Worm (Caenorhabditis elegans) whole organism, late embryonic: ENCODE measurements around the gene prp-3.

Experiments used
- C08G9.2 ChIP-seq: sonication (generic microtip); optimal IDR thresholded peaks from 2 replicates; lab custom pipeline; 2016; ENCODE audit warnings: mild to moderate bottlenecking, missing genetic modification characterization, moderate library complexity, missing compliant biosample characterization
- C38D4.7 ChIP-seq: fragments of 200-800 bp; sonication (Bioruptor generic); optimal IDR thresholded peaks from 2 replicates; lab custom pipeline; 2018; ENCODE audit warnings: mild to moderate bottlenecking, missing genetic modification characterization, moderate library complexity, missing compliant biosample characterization
- F13H6.1 ChIP-seq: sonication (generic microtip); optimal IDR thresholded peaks from 2 replicates; lab custom pipeline; 2016; ENCODE audit warnings: missing genetic modification characterization, missing compliant biosample characterization
- K02D7.2 ChIP-seq: sonication (generic microtip); optimal IDR thresholded peaks from 2 replicates; lab custom pipeline; 2017; ENCODE audit warnings: mild to moderate bottlenecking, missing genetic modification characterization, missing compliant biosample characterization
- K09A11.1 ChIP-seq: sonication (generic microtip); optimal IDR thresholded peaks from 2 replicates; lab custom pipeline; 2017; ENCODE audit warnings: antibody characterized with exemption, mild to moderate bottlenecking, missing genetic modification characterization, missing compliant biosample characterization; ENCODE audit not compliant: insufficient read depth
- ahr-1 ChIP-seq: sonication (generic microtip); optimal IDR thresholded peaks from 2 replicates; lab custom pipeline; 2016; ENCODE audit warnings: missing genetic modification characterization, missing compliant biosample characterization
- ama-1 ChIP-seq: fragments of 150-350 bp; optimal IDR thresholded peaks from 2 replicates; lab custom pipeline; 2014
- ceh-14 ChIP-seq: sonication (generic microtip); optimal IDR thresholded peaks from 2 replicates; lab custom pipeline; 2016; ENCODE audit warnings: missing genotype, missing genetic modification characterization, missing compliant biosample characterization
- ceh-18 ChIP-seq: sonication (generic microtip); optimal IDR thresholded peaks from 2 replicates; lab custom pipeline; 2016; ENCODE audit warnings: missing genetic modification characterization, missing compliant biosample characterization
- ceh-22 ChIP-seq: sonication (generic microtip); optimal IDR thresholded peaks from 2 replicates; lab custom pipeline; 2017; ENCODE audit warnings: missing biosample characterization, missing genetic modification characterization
- ceh-24 ChIP-seq: sonication (generic microtip); optimal IDR thresholded peaks from 2 replicates; lab custom pipeline; 2016; ENCODE audit warnings: mild to moderate bottlenecking, missing genetic modification characterization, missing compliant biosample characterization
- ceh-30 ChIP-seq: fragments of 150-350 bp; optimal IDR thresholded peaks from 2 replicates; lab custom pipeline; 2014; ENCODE audit warnings: missing biosample characterization, missing genetic modification characterization
- ceh-31 ChIP-seq: sonication (generic microtip); optimal IDR thresholded peaks from 2 replicates; lab custom pipeline; 2016; ENCODE audit warnings: missing genetic modification characterization, missing compliant biosample characterization
- ceh-34 ChIP-seq: sonication (generic microtip); optimal IDR thresholded peaks from 2 replicates; lab custom pipeline; 2016; ENCODE audit warnings: mild to moderate bottlenecking, missing genetic modification characterization, missing compliant biosample characterization
- ceh-6 ChIP-seq: fragments of 200-800 bp; sonication (Bioruptor generic); optimal IDR thresholded peaks from 2 replicates; lab custom pipeline; 2018; ENCODE audit warnings: mild to moderate bottlenecking, missing genetic modification characterization, missing compliant biosample characterization
- ceh-9 ChIP-seq: sonication (generic microtip); optimal IDR thresholded peaks from 2 replicates; lab custom pipeline; 2016; ENCODE audit warnings: mild to moderate bottlenecking, missing genetic modification characterization, inconsistent platforms, missing compliant biosample characterization
- che-1 ChIP-seq: sonication (generic microtip); optimal IDR thresholded peaks from 2 replicates; lab custom pipeline; 2016; ENCODE audit warnings: mild to moderate bottlenecking, missing genetic modification characterization, missing compliant biosample characterization
- dmd-4 ChIP-seq: sonication (generic microtip); optimal IDR thresholded peaks from 2 replicates; lab custom pipeline; 2016; ENCODE audit warnings: borderline replicate concordance, missing genetic modification characterization, missing compliant biosample characterization
- dve-1 ChIP-seq: sonication (generic microtip); optimal IDR thresholded peaks from 2 replicates; lab custom pipeline; 2017; ENCODE audit warnings: antibody characterized with exemption, mild to moderate bottlenecking, missing genetic modification characterization, missing compliant biosample characterization
- elt-2 ChIP-seq: sonication (generic microtip); optimal IDR thresholded peaks from 2 replicates; lab custom pipeline; 2016; ENCODE audit warnings: missing genetic modification reagents, missing genetic modification characterization, missing compliant biosample characterization
- eyg-1 ChIP-seq: sonication (generic microtip); optimal IDR thresholded peaks from 2 replicates; lab custom pipeline; 2016; ENCODE audit warnings: missing genotype, missing genetic modification characterization, missing compliant biosample characterization
- fax-1 ChIP-seq: sonication (generic microtip); optimal IDR thresholded peaks from 2 replicates; lab custom pipeline; 2016; ENCODE audit warnings: missing genotype, missing genetic modification characterization, missing compliant biosample characterization
- fkh-10 ChIP-seq: fragments of 150-350 bp; optimal IDR thresholded peaks from 2 replicates; lab custom pipeline; 2014; ENCODE audit warnings: missing biosample characterization, missing genetic modification reagents, missing genetic modification characterization
- fkh-6 ChIP-seq: sonication (generic microtip); optimal IDR thresholded peaks from 2 replicates; lab custom pipeline; 2016; ENCODE audit warnings: missing genetic modification characterization, missing compliant biosample characterization
- gmeb-2 ChIP-seq: sonication (generic microtip); optimal IDR thresholded peaks from 2 replicates; lab custom pipeline; 2016; ENCODE audit warnings: missing genetic modification characterization, inconsistent platforms, missing compliant biosample characterization
- hlh-15 ChIP-seq: sonication (generic microtip); optimal IDR thresholded peaks from 2 replicates; lab custom pipeline; 2016; ENCODE audit warnings: missing genetic modification characterization, missing compliant biosample characterization
- hlh-30 ChIP-seq: sonication (generic microtip); optimal IDR thresholded peaks from 2 replicates; lab custom pipeline; 2017; ENCODE audit warnings: antibody characterized with exemption, missing genetic modification characterization, missing compliant biosample characterization; ENCODE audit not compliant: insufficient read depth
- hlh-6 ChIP-seq: sonication (generic microtip); optimal IDR thresholded peaks from 2 replicates; lab custom pipeline; 2016; ENCODE audit warnings: missing genotype, missing genetic modification characterization, missing compliant biosample characterization
- lim-6 ChIP-seq: sonication (generic microtip); optimal IDR thresholded peaks from 2 replicates; lab custom pipeline; 2016; ENCODE audit warnings: missing genetic modification characterization, missing compliant biosample characterization
- lin-11 ChIP-seq: fragments of 200-800 bp; sonication (Bioruptor generic); optimal IDR thresholded peaks from 2 replicates; lab custom pipeline; 2018; ENCODE audit warnings: mild to moderate bottlenecking, missing genetic modification characterization, missing compliant biosample characterization
- mec-3 ChIP-seq: sonication (generic microtip); optimal IDR thresholded peaks from 2 replicates; lab custom pipeline; 2016; ENCODE audit warnings: borderline replicate concordance, missing genetic modification characterization, missing compliant biosample characterization
- nhr-11 ChIP-seq: fragments of 150-350 bp; optimal IDR thresholded peaks from 2 replicates; lab custom pipeline; 2014; ENCODE audit warnings: missing biosample characterization, missing genetic modification characterization
- odd-2 ChIP-seq: sonication (generic microtip); optimal IDR thresholded peaks from 2 replicates; lab custom pipeline; 2017; ENCODE audit warnings: antibody characterized with exemption, mild to moderate bottlenecking, missing genetic modification characterization, missing compliant biosample characterization
- pha-2 ChIP-seq: sonication (generic microtip); optimal IDR thresholded peaks from 2 replicates; lab custom pipeline; 2017; ENCODE audit warnings: mild to moderate bottlenecking, missing genetic modification characterization, missing compliant biosample characterization
- pros-1 ChIP-seq: fragments of 150-350 bp; optimal IDR thresholded peaks from 2 replicates; lab custom pipeline; 2014; ENCODE audit warnings: missing biosample characterization, missing genetic modification reagents, missing genetic modification characterization
- ref-2 ChIP-seq: sonication (generic microtip); optimal IDR thresholded peaks from 2 replicates; lab custom pipeline; 2016; ENCODE audit warnings: missing genetic modification characterization, missing compliant biosample characterization
- rnt-1 ChIP-seq: sonication (generic microtip); optimal IDR thresholded peaks from 2 replicates; lab custom pipeline; 2016; ENCODE audit warnings: missing genetic modification characterization, missing compliant biosample characterization
- sox-2 ChIP-seq: fragments of 200-800 bp; sonication (Bioruptor generic); IDR thresholded peaks from 2 replicates; pipeline ENCODE4 v1.3.6; 2022; ENCODE audit warnings: missing genetic modification reagents, missing genetic modification characterization, missing compliant biosample characterization
- sox-4 ChIP-seq: sonication (generic microtip); optimal IDR thresholded peaks from 2 replicates; lab custom pipeline; 2017; ENCODE audit warnings: mild to moderate bottlenecking, missing genetic modification characterization, inconsistent platforms, missing compliant biosample characterization
- tbx-2 ChIP-seq: sonication (generic microtip); optimal IDR thresholded peaks from 2 replicates; lab custom pipeline; 2016; ENCODE audit warnings: missing genetic modification characterization, missing compliant biosample characterization
- tbx-7 ChIP-seq: sonication (generic microtip); optimal IDR thresholded peaks from 2 replicates; lab custom pipeline; 2016; ENCODE audit warnings: missing genotype, missing genetic modification characterization, missing compliant biosample characterization
- ttx-3 ChIP-seq: sonication (generic microtip); optimal IDR thresholded peaks from 2 replicates; lab custom pipeline; 2016; ENCODE audit warnings: missing genetic modification reagents, missing genetic modification characterization, missing compliant biosample characterization
- unc-3 ChIP-seq, 2 experiments: fragments of 200-800 bp in 1 of 2; sonication (Bioruptor generic) in 1 of 2; sonication (generic microtip) in 1 of 2; conservative IDR thresholded peaks in 1 of 2; optimal IDR thresholded peaks in 1 of 2; 2 replicates each; pipeline versions ENCODE4 v1.3.6 to Lab custom; 2016 to 2022; ENCODE audit warnings: missing compliant biosample characterization in 2 of 2, missing genetic modification characterization in 2 of 2, missing genetic modification reagents in 1 of 2
- unc-42 ChIP-seq: sonication (generic microtip); optimal IDR thresholded peaks from 2 replicates; lab custom pipeline; 2016; ENCODE audit warnings: missing genotype, missing genetic modification characterization, missing compliant biosample characterization
- unc-55 ChIP-seq: sonication (generic microtip); optimal IDR thresholded peaks from 2 replicates; lab custom pipeline; 2017; ENCODE audit warnings: missing biosample characterization, missing genetic modification reagents, missing genetic modification characterization
- zip-5 ChIP-seq: sonication (generic microtip); optimal IDR thresholded peaks from 2 replicates; lab custom pipeline; 2016; ENCODE audit warnings: missing genetic modification characterization, missing compliant biosample characterization
- ztf-16 ChIP-seq: sonication (generic microtip); optimal IDR thresholded peaks from 2 replicates; lab custom pipeline; 2017; ENCODE audit warnings: missing genetic modification characterization, missing compliant biosample characterization

The prp-3 gene

ce11 chrIII:10421680-10422079, 6.1 kb downstream of the prp-3 start:
- TF ChIP-seq hlh-15 (tag; lab: Kevin White, UChicago): no peak
- TF ChIP-seq lin-11 (tag; lab: Kevin White, UChicago): no peak
- no peak for TF ChIP-seq sox-2 (GFP tag; lab: Robert Waterston, UW)
- no peak for TF ChIP-seq C08G9.2 (tag; lab: Kevin White, UChicago)
- TF ChIP-seq dve-1 (tag; lab: Kevin White, UChicago): no peak
- TF ChIP-seq ztf-16: no peak
- TF ChIP-seq ama-1 (lab: Kevin White, UChicago): no peak
- TF ChIP-seq K02D7.2: no peak
- no peak for TF ChIP-seq eyg-1 (tag; lab: Kevin White, UChicago)
- TF ChIP-seq tbx-2: no peak
- TF ChIP-seq nhr-11 (tag; lab: Kevin White, UChicago): no peak
- TF ChIP-seq tbx-7 (tag; lab: Kevin White, UChicago): no peak
- no peak for TF ChIP-seq gmeb-2 (tag; lab: Kevin White, UChicago)
- no peak for TF ChIP-seq fax-1 (tag; lab: Kevin White, UChicago)
- no peak for TF ChIP-seq ahr-1 (tag; lab: Kevin White, UChicago)
- no peak for TF ChIP-seq K09A11.1 (tag; lab: Kevin White, UChicago)
- no peak for TF ChIP-seq unc-42 (tag; lab: Kevin White, UChicago)
- TF ChIP-seq, all 69 proteins: peak for 0

DNA sequence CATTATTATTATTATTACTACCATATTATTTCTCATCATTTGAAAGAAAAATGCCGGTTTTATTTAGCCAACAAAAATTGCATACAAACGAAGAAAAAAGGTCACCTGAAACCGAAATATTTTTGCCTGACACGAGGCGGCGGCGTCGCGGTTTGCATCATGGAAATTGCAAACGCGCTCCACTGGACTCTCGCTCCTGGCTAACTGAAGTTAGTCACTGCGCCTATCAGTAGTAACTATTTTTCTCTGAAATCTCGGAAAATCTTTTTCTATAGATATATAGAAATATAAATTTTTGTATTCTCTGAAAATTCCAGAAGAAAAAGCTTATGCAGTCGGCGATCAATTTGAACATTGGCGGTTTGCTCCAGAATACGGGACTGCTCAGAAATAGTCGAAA, 12.0 kb downstream of the prp-3 start, which contains the start of gene ymel-1:
ymel-1 (plus strand) TSS at position 318 of the 400 bp plus-strand sequence.
- TF ChIP-seq tbx-2: no peak
- no peak for TF ChIP-seq pha-2
- TF ChIP-seq elt-2: peak; percentile 34
- peak; percentile 49 for TF ChIP-seq ama-1 (lab: Kevin White, UChicago)

- TF ChIP-seq rnt-1 (tag; lab: Kevin White, UChicago) (peak; percentile 26), fkh-10 (GFP tag; lab: Kevin White, UChicago) (no peak), lim-6 (tag; lab: Kevin White, UChicago) (no peak), gmeb-2 (tag; lab: Kevin White, UChicago) (no peak), ceh-31 (tag; lab: Kevin White, UChicago) (peak; percentile 66), che-1 (tag; lab: Kevin White, UChicago) (no peak), dmd-4 (tag; lab: Kevin White, UChicago) (no peak), ceh-24 (tag; lab: Kevin White, UChicago) (no peak), hlh-6 (tag; lab: Kevin White, UChicago) (no peak), fkh-6 (tag; lab: Kevin White, UChicago) (no peak), ceh-14 (tag; lab: Kevin White, UChicago) (no peak), nhr-11 (tag; lab: Kevin White, UChicago) (no peak), ceh-22 (tag; lab: Kevin White, UChicago) (no peak), tbx-2 (peak; percentile 57), F13H6.1 (tag; lab: Kevin White, UChicago) (no peak), ceh-34 (tag; lab: Kevin White, UChicago) (peak; percentile 45), ceh-18 (peak; percentile 68), C08G9.2 (tag; lab: Kevin White, UChicago) (no peak), ttx-3 (tag; lab: Kevin White, UChicago) (no peak), ahr-1 (tag; lab: Kevin White, UChicago) (no peak), unc-55 (peak; percentile 55), tbx-7 (tag; lab: Kevin White, UChicago) (no peak), ceh-30 (peak; percentile 17), unc-3 (GFP tag; conservative IDR thresholded peaks at IDR 0.05; lab: Robert Waterston, UW) (no peak), unc-3 (tag; optimal IDR thresholded peaks at IDR 0.05; lab: Kevin White, UChicago) (no peak), C38D4.7 (GFP tag; lab: Kevin White, UChicago) (no peak), ceh-6 (GFP tag; lab: Kevin White, UChicago) (no peak), ceh-9 (no peak), ref-2 (tag; lab: Kevin White, UChicago) (no peak), eyg-1 (tag; lab: Kevin White, UChicago) (no peak), mec-3 (tag; lab: Kevin White, UChicago) (no peak), hlh-15 (tag; lab: Kevin White, UChicago) (no peak), fax-1 (tag; lab: Kevin White, UChicago) (no peak), zip-5 (tag; lab: Kevin White, UChicago) (no peak), unc-42 (tag; lab: Kevin White, UChicago) (peak; percentile 66), sox-4 (tag; lab: Kevin White, UChicago) (no peak), odd-2 (tag; lab: Kevin White, UChicago) (no peak), hlh-30 (tag; lab: Kevin White, UChicago) (peak; percentile 4), sox-2 (GFP tag; lab: Robert Waterston, UW) (no peak), pros-1 (tag; lab: Kevin White, UChicago) (no peak)
Measured at ce11 chrIII:10407198-10407663, 20.6 kb downstream of the prp-3 start, which contains the start of gene hat-1. Gene hat-1, minus strand, starts transcription at chrIII:10407248.
